Worm (Caenorhabditis elegans) whole organism, L1 larva: Measurements from ENCODE around the gene F14H8.8.

Experiments used
- aly-2 ChIP-seq: fragments of 150-350 bp; optimal IDR thresholded peaks from 2 replicates; lab custom pipeline; 2014; ENCODE audit warnings: missing biosample characterization, missing genetic modification characterization
- ama-1 ChIP-seq: fragments of 150-350 bp; optimal IDR thresholded peaks from 2 replicates; lab custom pipeline; 2014
- ceh-82 ChIP-seq, 3 experiments: fragments of 150-350 bp in 1 of 3; sonication (generic microtip) in 2 of 3; optimal IDR thresholded peaks; 2 replicates each; lab custom pipeline; 2014 to 2017; ENCODE audit warnings: missing biosample characterization in 3 of 3, missing genetic modification characterization in 3 of 3
- dpl-1 ChIP-seq, 3 experiments: fragments of 150-350 bp in 2 of 3; sonication (generic microtip) in 1 of 3; optimal IDR thresholded peaks; 2 replicates each; lab custom pipeline; 2014 to 2017; ENCODE audit warnings: missing biosample characterization in 3 of 3, missing genetic modification characterization in 3 of 3, missing genetic modification reagents in 3 of 3
- nhr-12 ChIP-seq: sonication (generic microtip); optimal IDR thresholded peaks from 2 replicates; lab custom pipeline; 2017; ENCODE audit warnings: missing biosample characterization, missing genetic modification characterization
- nhr-77 ChIP-seq: fragments of 150-350 bp; optimal IDR thresholded peaks from 2 replicates; lab custom pipeline; 2014; ENCODE audit warnings: missing biosample characterization, missing genetic modification characterization
- sox-4 ChIP-seq: sonication (generic microtip); optimal IDR thresholded peaks from 2 replicates; lab custom pipeline; 2016; ENCODE audit warnings: missing genetic modification characterization, missing compliant biosample characterization
- unc-86 ChIP-seq: sonication (generic microtip); optimal IDR thresholded peaks from 2 replicates; lab custom pipeline; 2016; ENCODE audit warnings: missing genetic modification characterization, missing compliant biosample characterization
- unc-98 ChIP-seq: fragments of 200-800 bp; sonication (Bioruptor generic); IDR thresholded peaks from 2 replicates; pipeline ENCODE4 v1.3.6; 2022; ENCODE audit warnings: missing genetic modification characterization, missing compliant biosample characterization
- xbp-1 ChIP-seq: sonication (generic microtip); optimal IDR thresholded peaks from 2 replicates; lab custom pipeline; 2016; ENCODE audit warnings: missing genetic modification characterization, missing compliant biosample characterization

DNA sequence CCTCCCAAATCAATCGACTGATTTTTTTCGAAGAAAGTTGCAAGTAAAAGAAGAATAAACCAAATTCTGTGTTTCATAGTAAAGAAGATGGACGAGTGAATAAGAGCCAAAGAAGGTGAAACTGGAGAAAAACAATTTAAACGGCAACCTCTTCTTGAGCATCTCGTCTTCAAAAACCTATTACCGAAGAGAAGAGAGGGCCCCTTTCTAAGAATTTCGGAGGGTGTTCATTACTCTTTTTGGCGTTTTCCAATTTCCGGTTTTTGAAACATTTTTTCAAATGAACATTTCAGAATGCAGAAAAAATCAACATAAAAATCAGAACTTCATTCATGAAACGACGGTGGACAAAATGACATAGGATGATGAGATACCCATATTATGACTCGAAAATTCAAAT is 17.7 kb upstream of the F14H8.8 start, which contains the start of gene nmr-2:
- TF ChIP-seq sox-4 (tag; lab: Kevin White, UChicago) (no peak), ceh-82 (tag; optimal IDR thresholded peaks at IDR 0.05; lab: Kevin White, UChicago) (no peak), nhr-77 (tag; lab: Kevin White, UChicago) (no peak), aly-2 (tag; lab: Kevin White, UChicago) (no peak), dpl-1 (GFP tag; optimal IDR thresholded peaks at IDR 0.05; lab: Kevin White, UChicago) (no peak), unc-98 (no peak), unc-86 (no peak), nhr-12 (no peak), ama-1 (lab: Kevin White, UChicago) (no peak), xbp-1 (tag; lab: Kevin White, UChicago) (no peak)
